Worm (Caenorhabditis elegans) whole organism, L1 larva: ENCODE results near the gene C54D10.3.

ENCODE experiments used
- ces-1 ChIP-seq: fragments of 150-350 bp; optimal IDR thresholded peaks from 2 replicates; lab custom pipeline; 2014; ENCODE audit warnings: missing biosample characterization, missing genetic modification reagents, missing genetic modification characterization
- lin-39 ChIP-seq: fragments of 150-350 bp; optimal IDR thresholded peaks from 2 replicates; lab custom pipeline; 2014; ENCODE audit warnings: missing biosample characterization, missing genetic modification reagents, missing genetic modification characterization
- nhr-11 ChIP-seq: fragments of 150-350 bp; optimal IDR thresholded peaks from 2 replicates; lab custom pipeline; 2014; ENCODE audit warnings: missing biosample characterization, missing genetic modification characterization
- pax-3 ChIP-seq: fragments of 200-800 bp; sonication (Bioruptor generic); optimal IDR thresholded peaks from 2 replicates; lab custom pipeline; 2018; ENCODE audit warnings: mild to moderate bottlenecking, missing genetic modification characterization, moderate library complexity, missing compliant biosample characterization
- snpc-4 ChIP-seq: fragments of 150-350 bp; optimal IDR thresholded peaks from 2 replicates; lab custom pipeline; 2014; ENCODE audit warnings: missing biosample characterization, missing genetic modification characterization
- snu-23 ChIP-seq: sonication (generic microtip); optimal IDR thresholded peaks from 2 replicates; lab custom pipeline; 2016; ENCODE audit warnings: missing genetic modification characterization, missing compliant biosample characterization
- unc-30 ChIP-seq: sonication (generic microtip); optimal IDR thresholded peaks from 2 replicates; lab custom pipeline; 2017; ENCODE audit warnings: missing biosample characterization, missing genetic modification characterization

DNA sequence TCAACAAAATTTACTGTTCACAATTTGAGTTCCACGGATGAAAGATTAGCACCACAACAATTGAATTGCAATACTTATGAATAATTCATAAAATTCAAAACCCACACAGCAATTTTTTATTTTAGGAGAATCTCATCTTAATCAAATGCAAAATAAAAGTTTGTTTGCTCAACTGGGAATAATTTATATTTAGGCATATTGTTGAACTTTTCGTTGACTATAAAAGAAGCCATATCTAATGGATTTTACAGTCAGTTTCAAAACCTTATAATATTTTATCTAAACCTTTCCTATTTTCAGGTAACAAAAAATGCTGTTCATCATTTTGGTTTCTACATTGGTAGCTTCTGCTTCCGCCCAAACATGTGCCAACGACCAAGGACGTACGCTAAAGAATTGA, at the start of gene C54D10.3:
- TF ChIP-seq nhr-11 (tag; lab: Kevin White, UChicago), result no peak
- no peak for TF ChIP-seq snpc-4 (tag; lab: Kevin White, UChicago)
- no peak for TF ChIP-seq ces-1
- no peak for TF ChIP-seq snu-23 (GFP tag; lab: Kevin White, UChicago)
- TF ChIP-seq unc-30 (tag; lab: Kevin White, UChicago), result no peak
- TF ChIP-seq pax-3 (tag; lab: Kevin White, UChicago), result no peak
- no peak for TF ChIP-seq lin-39
